Fruit fly (Drosophila melanogaster) whole organism, embryonic: ENCODE measurements around the gene scaf6.

Experiments used
- Blimp-1 ChIP-seq: fragments of 200-800 bp; sonication (Bioruptor generic); optimal IDR thresholded peaks from 3 replicates; lab custom pipeline; 2018; ENCODE audit warnings: missing biosample characterization, missing genetic modification characterization, mild to moderate bottlenecking, moderate library complexity, missing genetic modification reagents
- C15 ChIP-seq: fragments of 200-800 bp; sonication (Bioruptor generic); IDR thresholded peaks from 3 replicates; pipeline ENCODE4 v1.3.6; 2022; ENCODE audit warnings: missing biosample characterization, missing genetic modification characterization
- CG12744 ChIP-seq: fragments of 200-800 bp; sonication (Bioruptor generic); optimal IDR thresholded peaks from 2 replicates; lab custom pipeline; 2016; ENCODE audit warnings: missing biosample characterization, missing genetic modification characterization
- CG13287 ChIP-seq: fragments of 200-800 bp; sonication (Bioruptor generic); IDR thresholded peaks from 2 replicates; pipeline ENCODE4 v1.3.6; 2022; ENCODE audit warnings: missing biosample characterization, missing genetic modification characterization; ENCODE audit not compliant: partially characterized antibody
- CG13424 ChIP-seq: fragments of 200-800 bp; sonication (Bioruptor generic); optimal IDR thresholded peaks from 2 replicates; lab custom pipeline; 2019; ENCODE audit warnings: missing biosample characterization, mild to moderate bottlenecking, missing genetic modification characterization, moderate library complexity
- CG15073 ChIP-seq: fragments of 200-800 bp; sonication (Bioruptor generic); optimal IDR thresholded peaks from 2 replicates; lab custom pipeline; 2016; ENCODE audit warnings: missing biosample characterization, missing genetic modification characterization
- CG15269 ChIP-seq: fragments of 200-800 bp; sonication (Bioruptor generic); optimal IDR thresholded peaks from 2 replicates; lab custom pipeline; 2018; ENCODE audit warnings: missing biosample characterization, mild to moderate bottlenecking, missing genetic modification characterization, moderate library complexity
- CG16813 ChIP-seq: fragments of 200-800 bp; sonication (Bioruptor generic); IDR thresholded peaks from 3 replicates; pipeline ENCODE4 v1.3.6; 2022; ENCODE audit warnings: missing biosample characterization, missing genetic modification characterization; ENCODE audit not compliant: partially characterized antibody
- CG18011 ChIP-seq: fragments of 200-800 bp; sonication (Bioruptor generic); optimal IDR thresholded peaks from 2 replicates; lab custom pipeline; 2017; ENCODE audit warnings: missing biosample characterization, missing genetic modification characterization, mild to moderate bottlenecking, moderate library complexity, missing genotype
- CG32772 ChIP-seq: fragments of 200-800 bp; sonication (Bioruptor generic); IDR thresholded peaks from 2 replicates; pipeline ENCODE4 v1.3.6; 2022; ENCODE audit warnings: missing biosample characterization, missing genetic modification characterization
- CG42726 ChIP-seq: fragments of 200-800 bp; sonication (Bioruptor generic); IDR thresholded peaks from 2 replicates; pipeline ENCODE4 v1.3.6; 2022; ENCODE audit warnings: missing biosample characterization, missing genetic modification characterization; ENCODE audit not compliant: partially characterized antibody
- CG4282 ChIP-seq: fragments of 200-800 bp; sonication (Bioruptor generic); optimal IDR thresholded peaks from 2 replicates; lab custom pipeline; 2016; ENCODE audit warnings: missing biosample characterization, missing genetic modification characterization
- CG5953 ChIP-seq: fragments of 200-800 bp; sonication (Bioruptor generic); IDR thresholded peaks from 2 replicates; pipeline ENCODE4 v1.3.6; 2022; ENCODE audit warnings: missing biosample characterization, missing genetic modification characterization
- CG6254 ChIP-seq: fragments of 200-800 bp; sonication (Bioruptor generic); optimal IDR thresholded peaks from 3 replicates; lab custom pipeline; 2017; ENCODE audit warnings: mild to moderate bottlenecking, missing biosample characterization, missing genetic modification reagents, missing genetic modification characterization
- CG7271 ChIP-seq: fragments of 200-800 bp; sonication (Bioruptor generic); optimal IDR thresholded peaks from 2 replicates; lab custom pipeline; 2018; ENCODE audit warnings: missing biosample characterization, mild to moderate bottlenecking, missing genetic modification characterization, moderate library complexity
- CG7963 ChIP-seq: fragments of 200-800 bp; sonication (Bioruptor generic); IDR thresholded peaks from 3 replicates; pipeline ENCODE4 v1.3.6; 2022; ENCODE audit warnings: missing biosample characterization, missing genetic modification characterization; ENCODE audit not compliant: partially characterized antibody
- CG9215 ChIP-seq: fragments of 200-800 bp; sonication (Bioruptor generic); IDR thresholded peaks from 2 replicates; pipeline ENCODE4 v1.3.6; 2022; ENCODE audit warnings: missing biosample characterization, missing genetic modification characterization
- D ChIP-seq, 2 experiments: fragments of 200-800 bp in 1 of 2; fragments of >200 bp in 1 of 2; sonication (Bioruptor generic) in 1 of 2; optimal IDR thresholded peaks; 2 replicates in 1 of 2; 3 replicates in 1 of 2; lab custom pipeline; 2017; ENCODE audit warnings: mild to moderate bottlenecking in 1 of 2, missing biosample characterization in 1 of 2, missing genetic modification characterization in 1 of 2, missing genetic modification reagents in 1 of 2
- Dll ChIP-seq: fragments of 200-800 bp; sonication (Bioruptor generic); IDR thresholded peaks from 4 replicates; pipeline ENCODE4 v1.3.6; 2022; ENCODE audit warnings: missing biosample characterization, missing genetic modification characterization; ENCODE audit not compliant: partially characterized antibody
- Dref ChIP-seq: fragments of 200-800 bp; sonication (Bioruptor generic); IDR thresholded peaks from 2 replicates; pipeline ENCODE4 v1.3.6; 2022; ENCODE audit warnings: missing biosample characterization, missing genetic modification characterization
- Fer1 ChIP-seq: fragments of 200-800 bp; sonication (Bioruptor generic); optimal IDR thresholded peaks from 2 replicates; lab custom pipeline; 2017; ENCODE audit warnings: missing biosample characterization, mild to moderate bottlenecking, missing genetic modification characterization
- HLH3B ChIP-seq: fragments of 200-800 bp; sonication (Bioruptor generic); IDR thresholded peaks from 2 replicates; pipeline ENCODE4 v1.3.6; 2022; ENCODE audit warnings: missing biosample characterization, missing genetic modification characterization
- HmgZ ChIP-seq: fragments of 200-800 bp; sonication (Bioruptor generic); optimal IDR thresholded peaks from 2 replicates; lab custom pipeline; 2018; ENCODE audit warnings: missing biosample characterization, mild to moderate bottlenecking, missing genetic modification characterization
- Kr ChIP-seq: fragments of 200-800 bp; sonication (Bioruptor generic); optimal IDR thresholded peaks from 2 replicates; lab custom pipeline; 2017; ENCODE audit warnings: missing biosample characterization, mild to moderate bottlenecking, missing genetic modification characterization
- MTF-1 ChIP-seq: fragments of 200-800 bp; sonication (Bioruptor generic); optimal IDR thresholded peaks from 2 replicates; lab custom pipeline; 2018; ENCODE audit warnings: missing biosample characterization, mild to moderate bottlenecking, missing genetic modification characterization, borderline replicate concordance
- Mes4 ChIP-seq: fragments of 200-800 bp; sonication (Bioruptor generic); optimal IDR thresholded peaks from 2 replicates; lab custom pipeline; 2016; ENCODE audit warnings: missing biosample characterization, missing genetic modification characterization
- NfI ChIP-seq: fragments of 200-800 bp; sonication (Bioruptor generic); optimal IDR thresholded peaks from 3 replicates; lab custom pipeline; 2018; ENCODE audit warnings: missing biosample characterization, mild to moderate bottlenecking, missing genetic modification characterization, moderate library complexity
- Six4 ChIP-seq: fragments of 200-800 bp; sonication (Bioruptor generic); optimal IDR thresholded peaks from 2 replicates; lab custom pipeline; 2016; ENCODE audit warnings: missing biosample characterization, missing genetic modification characterization
- Sox100B ChIP-seq: fragments of 200-800 bp; sonication (Bioruptor generic); optimal IDR thresholded peaks from 3 replicates; lab custom pipeline; 2018; ENCODE audit warnings: missing biosample characterization, mild to moderate bottlenecking, missing genetic modification characterization
- Taf1 ChIP-seq: fragments of 200-800 bp; sonication (Bioruptor generic); IDR thresholded peaks from 2 replicates; pipeline ENCODE4 v1.3.6; 2022; ENCODE audit warnings: missing biosample characterization, missing genetic modification characterization
- Xbp1 ChIP-seq: fragments of 200-800 bp; sonication (Bioruptor generic); optimal IDR thresholded peaks from 3 replicates; lab custom pipeline; 2016; ENCODE audit warnings: missing biosample characterization, mild to moderate bottlenecking, missing genetic modification characterization
- Xrp1 ChIP-seq: fragments of 200-800 bp; sonication (Bioruptor generic); IDR thresholded peaks from 2 replicates; pipeline ENCODE4 v1.3.6; 2022; ENCODE audit warnings: missing biosample characterization, missing genetic modification characterization
- YL-1 ChIP-seq: fragments of 200-800 bp; sonication (Bioruptor generic); optimal IDR thresholded peaks from 3 replicates; lab custom pipeline; 2017; ENCODE audit warnings: missing biosample characterization, mild to moderate bottlenecking, missing genetic modification characterization
- ac ChIP-seq: fragments of 200-800 bp; sonication (Bioruptor generic); optimal IDR thresholded peaks from 3 replicates; lab custom pipeline; 2017; ENCODE audit warnings: missing biosample characterization, mild to moderate bottlenecking, missing genetic modification characterization
- al ChIP-seq: fragments of 200-800 bp; sonication (Bioruptor generic); IDR thresholded peaks from 2 replicates; pipeline ENCODE4 v1.3.6; 2022; ENCODE audit warnings: missing biosample characterization, missing genetic modification characterization
- danr ChIP-seq: fragments of 200-800 bp; sonication (Bioruptor generic); IDR thresholded peaks from 2 replicates; pipeline ENCODE4 v1.3.6; 2022; ENCODE audit warnings: missing biosample characterization, missing genetic modification characterization
- dpn ChIP-seq, 2 experiments: fragments of 200-800 bp; sonication (Bioruptor generic); optimal IDR thresholded peaks; 3 replicates each; lab custom pipeline; 2016; ENCODE audit warnings: missing biosample characterization in 2 of 2, missing genetic modification characterization in 2 of 2
- esg ChIP-seq: fragments of 200-800 bp; sonication (Bioruptor generic); conservative IDR thresholded peaks from 2 replicates; pipeline ENCODE4 v1.3.6; 2022; ENCODE audit warnings: missing biosample characterization, missing genetic modification characterization
- gro ChIP-seq: fragments of 200-800 bp; sonication (Bioruptor generic); optimal IDR thresholded peaks from 2 replicates; lab custom pipeline; 2016; ENCODE audit warnings: missing biosample characterization, missing genetic modification characterization
- gsb ChIP-seq: fragments of 200-800 bp; sonication (Bioruptor generic); IDR thresholded peaks from 2 replicates; pipeline ENCODE4 v1.3.6; 2022; ENCODE audit warnings: missing biosample characterization, missing genetic modification characterization
- ham ChIP-seq: fragments of 200-800 bp; sonication (Bioruptor generic); IDR thresholded peaks from 2 replicates; pipeline ENCODE4 v1.3.6; 2022; ENCODE audit warnings: missing biosample characterization, missing genetic modification characterization
- kah ChIP-seq: fragments of 200-800 bp; sonication (Bioruptor generic); optimal IDR thresholded peaks from 2 replicates; lab custom pipeline; 2018; ENCODE audit warnings: missing biosample characterization, mild to moderate bottlenecking, missing genetic modification characterization
- nerfin-2 ChIP-seq: fragments of 200-800 bp; sonication (Bioruptor generic); IDR thresholded peaks from 2 replicates; pipeline ENCODE4 v1.3.6; 2022; ENCODE audit warnings: missing biosample characterization, missing genetic modification characterization; ENCODE audit not compliant: partially characterized antibody
- p53 ChIP-seq: fragments of 200-800 bp; sonication (Bioruptor generic); optimal IDR thresholded peaks from 2 replicates; lab custom pipeline; 2016; ENCODE audit warnings: missing biosample characterization, missing genetic modification characterization
- pb ChIP-seq: fragments of 200-800 bp; sonication (Bioruptor generic); optimal IDR thresholded peaks from 3 replicates; lab custom pipeline; 2016; ENCODE audit warnings: missing biosample characterization, missing genetic modification characterization
- schlank ChIP-seq: fragments of 200-800 bp; sonication (Bioruptor generic); optimal IDR thresholded peaks from 2 replicates; lab custom pipeline; 2018; ENCODE audit warnings: missing biosample characterization, mild to moderate bottlenecking, missing genetic modification characterization
- so ChIP-seq: fragments of 200-800 bp; sonication (Bioruptor generic); IDR thresholded peaks from 3 replicates; pipeline ENCODE4 v1.3.6; 2022; ENCODE audit warnings: missing biosample characterization, missing genetic modification characterization
- sqz ChIP-seq: fragments of 200-800 bp; sonication (Bioruptor generic); optimal IDR thresholded peaks from 3 replicates; lab custom pipeline; 2018; ENCODE audit warnings: missing biosample characterization, mild to moderate bottlenecking, missing genetic modification characterization
- tin ChIP-seq: fragments of 200-800 bp; sonication (Bioruptor generic); optimal IDR thresholded peaks from 3 replicates; lab custom pipeline; 2016; ENCODE audit warnings: missing biosample characterization, missing genetic modification characterization
- zen2 ChIP-seq: fragments of 200-800 bp; sonication (Bioruptor generic); IDR thresholded peaks from 3 replicates; pipeline ENCODE4 v1.3.6; 2022; ENCODE audit warnings: missing biosample characterization, missing genetic modification characterization; ENCODE audit not compliant: partially characterized antibody

Gene scaf6

DNA sequence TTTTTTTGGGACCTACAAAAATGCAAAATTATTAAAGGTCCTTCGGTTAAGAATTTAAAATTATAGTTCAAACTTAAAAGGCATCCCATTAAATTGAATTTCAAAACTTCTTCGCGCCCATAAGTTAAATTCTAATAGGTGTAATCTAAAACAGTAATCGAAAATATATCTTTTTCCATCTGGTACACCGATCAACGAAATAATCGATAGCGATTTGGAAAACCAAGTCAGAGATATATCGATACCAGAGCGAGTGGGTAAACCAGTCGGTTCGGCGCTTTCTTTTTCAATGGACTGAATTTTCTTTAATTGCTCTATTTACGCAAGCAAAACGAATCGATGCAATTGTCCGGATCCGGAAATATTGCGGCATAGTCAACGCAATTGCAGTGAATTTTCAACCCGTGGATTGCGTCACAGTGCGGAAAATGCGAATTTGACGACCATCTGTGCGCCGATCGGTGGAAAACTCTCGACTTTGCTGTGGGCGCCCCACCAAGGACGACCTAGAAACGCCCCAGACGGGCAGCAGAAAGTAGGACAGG lies 18.2 kb downstream of the scaf6 start, which contains the start of gene Fit2 (continued):
- TF ChIP-seq CG42726 (GFP tag; lab: Robert Waterston, UW) (peak; percentile 74; the same call in 1 of the 2 replicates), MTF-1 (no peak), HmgZ (tag; lab: Kevin White, UChicago) (peak; percentile 37), danr (no peak), sqz (no peak), CG7963 (GFP tag; lab: Robert Waterston, UW) (peak; percentile 100), CG4282 (GFP tag; lab: Kevin White, UChicago) (no peak), Fer1 (no peak), Xrp1 (no peak), Six4 (GFP tag; lab: Kevin White, UChicago) (no peak), p53 (no peak), Xbp1 (GFP tag; lab: Kevin White, UChicago) (no peak), Dref (peak; percentile 97), Dll (GFP tag; lab: Robert Waterston, UW) (peak; percentile 95), Kr (GFP tag; lab: Kevin White, UChicago) (no peak), CG12744 (GFP tag; lab: Kevin White, UChicago) (no peak), nerfin-2 (GFP tag; lab: Robert Waterston, UW) (peak; percentile 100), ac (GFP tag; lab: Kevin White, UChicago) (no peak), pb (no peak), CG15269 (tag; lab: Kevin White, UChicago) (no peak), ham (no peak), NfI (GFP tag; lab: Kevin White, UChicago) (no peak), CG15073 (GFP tag; lab: Kevin White, UChicago) (no peak), CG13287 (peak; percentile 98), Mes4 (no peak), al (no peak), C15 (no peak), CG9215 (GFP tag; lab: Robert Waterston, UW) (no peak), CG32772 (no peak), CG13424 (tag; lab: Kevin White, UChicago) (no peak), esg (GFP tag; lab: Robert Waterston, UW) (no peak), schlank (tag; lab: Kevin White, UChicago) (no peak), zen2 (GFP tag; lab: Robert Waterston, UW) (peak; percentile 100), CG16813 (GFP tag; lab: Robert Waterston, UW) (peak; percentile 95), so (GFP tag; lab: Robert Waterston, UW) (no peak), gro (no peak), D (optimal IDR thresholded peaks at IDR 0.05; lab: Kevin White, UChicago) (no peak), D (GFP tag; optimal IDR thresholded peaks at IDR 0.05; lab: Kevin White, UChicago) (no peak), CG6254 (GFP tag; lab: Kevin White, UChicago) (no peak), Taf1 (GFP tag; lab: Robert Waterston, UW) (no peak), kah (GFP tag; lab: Kevin White, UChicago) (no peak), Blimp-1 (GFP tag; lab: Kevin White, UChicago) (peak; percentile 40), CG7271 (tag; lab: Kevin White, UChicago) (no peak), Sox100B (GFP tag; lab: Kevin White, UChicago) (no peak), gsb (no peak), CG18011 (GFP tag; lab: Kevin White, UChicago) (no peak), HLH3B (GFP tag; lab: Robert Waterston, UW) (no peak), tin (GFP tag; lab: Kevin White, UChicago) (no peak), CG5953 (no peak), YL-1 (peak; percentile 66), dpn (GFP tag; optimal IDR thresholded peaks at IDR 0.05; lab: Kevin White, UChicago) (no peak)
